Fruit fly (Drosophila melanogaster) whole organism: ENCODE results near the gene Glos.

Experiments
- CG8478 ChIP-seq: fragments of >200 bp; optimal IDR thresholded peaks from 2 replicates; lab custom pipeline; 2018; ENCODE audit warnings: inconsistent platforms
- Dll ChIP-seq: fragments of >200 bp; optimal IDR thresholded peaks from 2 replicates; lab custom pipeline; 2017
- pan ChIP-seq: fragments of >200 bp; optimal IDR thresholded peaks from 2 replicates; lab custom pipeline; 2017
- psq ChIP-seq: fragments of >200 bp; optimal IDR thresholded peaks from 2 replicates; lab custom pipeline; 2017

DNA sequence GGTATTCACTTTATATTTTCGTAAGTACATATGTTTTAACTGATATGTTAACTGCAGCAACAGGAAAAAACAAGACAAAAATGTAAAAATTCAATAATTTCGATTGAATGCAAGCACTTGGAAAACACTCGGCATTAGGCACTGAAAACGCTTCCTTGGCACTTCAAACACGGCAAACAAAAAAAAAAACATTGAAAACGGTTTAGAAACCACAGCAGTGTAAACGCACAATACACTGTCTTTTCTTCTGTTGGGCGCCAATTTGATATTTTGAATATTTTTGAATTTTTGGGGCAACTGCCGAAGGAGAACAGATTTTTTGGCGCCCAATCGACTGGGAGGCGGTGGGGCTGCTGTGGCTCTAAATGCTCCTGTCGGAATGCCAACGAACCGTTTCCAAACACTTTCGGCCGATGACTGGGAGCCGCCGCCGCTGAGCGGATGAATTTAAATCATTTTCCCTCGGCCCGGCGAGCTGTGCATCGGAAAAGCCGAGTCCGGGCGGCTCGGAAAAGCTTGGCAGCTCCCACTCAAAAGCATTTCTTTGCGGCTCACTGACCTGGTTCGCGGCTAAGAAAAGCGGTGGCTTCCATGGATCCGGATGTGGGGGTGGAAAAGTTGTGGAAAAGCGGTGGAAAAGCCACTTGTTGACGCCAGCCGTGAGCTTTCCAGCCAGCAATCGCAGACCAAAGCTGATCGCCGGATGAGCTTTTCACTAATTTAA lies 5.6 kb upstream of the Glos start, which contains the start of gene CG42541:
- TF ChIP-seq pan = no peak
- no peak for TF ChIP-seq CG8478 (lab: Kevin White, UChicago)
- TF ChIP-seq psq (lab: Kevin White, UChicago) = no peak
- TF ChIP-seq Dll (lab: Kevin White, UChicago) = no peak
